Worm (Caenorhabditis elegans): Measurements from ENCODE around the gene str-38.

DNA sequence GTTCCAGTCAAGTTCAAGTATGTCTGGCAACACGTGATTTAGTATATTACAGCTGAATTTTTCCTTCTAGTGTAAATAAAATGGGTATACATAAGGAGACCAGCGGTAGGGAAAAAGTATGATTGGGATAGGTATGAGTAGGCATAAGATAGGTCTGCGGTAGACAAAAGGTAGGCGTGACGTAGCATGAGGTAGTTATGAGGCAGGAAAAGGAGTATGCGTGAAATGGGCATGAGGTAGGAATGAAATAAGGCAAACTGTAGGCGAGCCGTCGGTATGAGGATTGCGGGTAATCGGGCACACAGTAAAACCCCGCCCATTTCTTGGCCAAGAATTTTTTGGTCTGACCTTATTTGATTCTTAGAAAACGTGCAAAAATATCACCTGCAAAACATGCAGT is 10.7 kb downstream of the str-38 start:
- TF ChIP-seq lin-13 (tag; optimal IDR thresholded peaks at IDR 0.05) = no peak
- no peak for TF ChIP-seq elt-3 (tag; optimal IDR thresholded peaks at IDR 0.05)
- no peak for TF ChIP-seq unc-39 (tag; optimal IDR thresholded peaks at IDR 0.05)
- no peak for TF ChIP-seq tbx-8 (GFP tag; optimal IDR thresholded peaks at IDR 0.05)
- no peak for TF ChIP-seq elt-1 (tag; optimal IDR thresholded peaks at IDR 0.05; ENCODE audit: borderline replicate concordance, insufficient read depth)
- TF ChIP-seq mls-2 (tag; optimal IDR thresholded peaks at IDR 0.05) = no peak
- no peak for TF ChIP-seq snpc-4 (tag; optimal IDR thresholded peaks at IDR 0.05)
- no peak for TF ChIP-seq pha-4 (tag; optimal IDR thresholded peaks at IDR 0.05)
- no peak for TF ChIP-seq M03D4.4 (tag; optimal IDR thresholded peaks at IDR 0.05)
- no peak for TF ChIP-seq nhr-76 (tag; optimal IDR thresholded peaks at IDR 0.05)

Measured in whole organism, mixed stage, embryonic.